Worm (Caenorhabditis elegans) whole organism, L4 larva: ENCODE measurements around the gene nhr-208.

ENCODE experiments used
- T20F7.1 ChIP-seq: fragments of 200-800 bp; sonication (Bioruptor generic); optimal IDR thresholded peaks from 2 replicates; lab custom pipeline; 2018; ENCODE audit warnings: mild to moderate bottlenecking, missing genetic modification characterization, missing compliant biosample characterization
- Y75B8A.6 ChIP-seq: fragments of 200-800 bp; sonication (Bioruptor generic); IDR thresholded peaks from 2 replicates; pipeline ENCODE4 v1.3.6; 2022; ENCODE audit warnings: missing genetic modification reagents, missing genetic modification characterization, missing compliant biosample characterization
- ZK337.2 ChIP-seq: fragments of 200-800 bp; sonication (Bioruptor generic); IDR thresholded peaks from 2 replicates; pipeline ENCODE4 v1.3.6; 2022; ENCODE audit warnings: missing genetic modification reagents, missing genetic modification characterization, missing compliant biosample characterization
- aha-1 ChIP-seq: fragments of 150-350 bp; peaks from one replicate; lab custom pipeline; 2014; ENCODE audit warnings: missing biosample characterization, missing genetic modification characterization
- attf-4 ChIP-seq: sonication (generic microtip); optimal IDR thresholded peaks from 3 replicates; lab custom pipeline; 2017; ENCODE audit warnings: missing biosample characterization, missing genetic modification characterization
- ceh-20 ChIP-seq: fragments of 200-800 bp; sonication (Bioruptor generic); IDR thresholded peaks from 2 replicates; pipeline ENCODE4 v1.3.6; 2022; ENCODE audit warnings: missing genetic modification reagents, missing genetic modification characterization, missing compliant biosample characterization
- cey-2 ChIP-seq: sonication (generic microtip); optimal IDR thresholded peaks from 3 replicates; lab custom pipeline; 2017; ENCODE audit warnings: missing genetic modification characterization, mild to moderate bottlenecking, missing compliant biosample characterization, antibody characterized with exemption, borderline replicate concordance; ENCODE audit not compliant: insufficient read depth
- daf-16 ChIP-seq, 3 experiments: sonication (generic microtip); optimal IDR thresholded peaks; 2 replicates each; lab custom pipeline; 2016 to 2017; ENCODE audit warnings: missing genetic modification characterization in 3 of 3, missing genetic modification reagents in 3 of 3, mild to moderate bottlenecking in 2 of 3, missing compliant biosample characterization in 2 of 3, missing biosample characterization in 1 of 3, moderate library complexity in 1 of 3
- daf-8 ChIP-seq: fragments of 200-800 bp; sonication (Bioruptor generic); IDR thresholded peaks from 2 replicates; pipeline ENCODE4 v1.3.6; 2022; ENCODE audit warnings: missing genetic modification characterization, missing compliant biosample characterization
- dmd-6 ChIP-seq: fragments of 200-800 bp; sonication (Bioruptor generic); IDR thresholded peaks from 2 replicates; pipeline ENCODE4 v1.3.6; 2022; ENCODE audit warnings: missing genetic modification reagents, missing genetic modification characterization, missing compliant biosample characterization
- dpl-1 ChIP-seq: fragments of 150-350 bp; optimal IDR thresholded peaks from 2 replicates; lab custom pipeline; 2014; ENCODE audit warnings: missing biosample characterization, missing genetic modification reagents, missing genetic modification characterization
- dve-1 ChIP-seq: sonication (generic microtip); optimal IDR thresholded peaks from 2 replicates; lab custom pipeline; 2017; ENCODE audit warnings: antibody characterized with exemption, mild to moderate bottlenecking, missing genetic modification characterization, missing compliant biosample characterization; ENCODE audit not compliant: insufficient read depth
- gei-8 ChIP-seq: fragments of 200-800 bp; sonication (Bioruptor generic); optimal IDR thresholded peaks from 2 replicates; lab custom pipeline; 2018; ENCODE audit warnings: mild to moderate bottlenecking, missing genetic modification characterization, missing compliant biosample characterization
- hif-1 ChIP-seq, 2 experiments: sonication (generic microtip); optimal IDR thresholded peaks; 2 replicates each; lab custom pipeline; 2016 to 2017; ENCODE audit warnings: missing compliant biosample characterization in 2 of 2, missing genetic modification characterization in 2 of 2, missing genetic modification reagents in 2 of 2, missing genotype in 2 of 2, mild to moderate bottlenecking in 1 of 2
- hlh-11 ChIP-seq: fragments of 200-800 bp; sonication (Bioruptor generic); optimal IDR thresholded peaks from 2 replicates; lab custom pipeline; 2018; ENCODE audit warnings: mild to moderate bottlenecking, missing genetic modification characterization, missing compliant biosample characterization
- hlh-30 ChIP-seq: sonication (generic microtip); optimal IDR thresholded peaks from 2 replicates; lab custom pipeline; 2017; ENCODE audit warnings: antibody characterized with exemption, mild to moderate bottlenecking, missing genetic modification characterization, missing compliant biosample characterization; ENCODE audit not compliant: insufficient read depth
- lin-1 ChIP-seq: fragments of 200-800 bp; sonication (Bioruptor generic); IDR thresholded peaks from 2 replicates; pipeline ENCODE4 v1.3.6; 2022; ENCODE audit warnings: missing genetic modification reagents, missing genetic modification characterization, missing compliant biosample characterization
- lin-29 ChIP-seq: fragments of 200-800 bp; sonication (Bioruptor generic); IDR thresholded peaks from 2 replicates; pipeline ENCODE4 v1.3.6; 2022; ENCODE audit warnings: missing genetic modification reagents, missing genetic modification characterization, missing compliant biosample characterization
- lin-38 ChIP-seq: fragments of 200-800 bp; sonication (Bioruptor generic); IDR thresholded peaks from 2 replicates; pipeline ENCODE4 v1.3.6; 2022; ENCODE audit warnings: missing genetic modification reagents, missing genetic modification characterization, missing compliant biosample characterization
- lin-39 ChIP-seq: fragments of 150-350 bp; optimal IDR thresholded peaks from 2 replicates; lab custom pipeline; 2014; ENCODE audit warnings: missing biosample characterization, missing genetic modification reagents, missing genetic modification characterization
- lsy-2 ChIP-seq, 2 experiments: fragments of 150-350 bp in 1 of 2; sonication (generic microtip) in 1 of 2; optimal IDR thresholded peaks; 2 replicates each; lab custom pipeline; 2014 to 2017; ENCODE audit warnings: missing biosample characterization in 2 of 2, missing genetic modification characterization in 2 of 2
- madf-5 ChIP-seq, 2 experiments: fragments of 200-800 bp; sonication (Bioruptor generic); IDR thresholded peaks; 2 replicates each; pipeline ENCODE4 v1.3.6; 2022; ENCODE audit warnings: missing compliant biosample characterization in 2 of 2, missing genetic modification characterization in 2 of 2
- mdl-1 ChIP-seq, 2 experiments: fragments of 150-350 bp in 1 of 2; sonication (generic microtip) in 1 of 2; optimal IDR thresholded peaks; 2 replicates each; lab custom pipeline; 2014 to 2017; ENCODE audit warnings: missing biosample characterization in 2 of 2, missing genetic modification characterization in 2 of 2
- mes-2 ChIP-seq: sonication (generic microtip); optimal IDR thresholded peaks from 2 replicates; lab custom pipeline; 2016; ENCODE audit warnings: missing genotype, mild to moderate bottlenecking, missing genetic modification characterization, missing compliant biosample characterization; ENCODE audit not compliant: poor library complexity, severe bottlenecking
- mxl-3 ChIP-seq: fragments of 200-800 bp; sonication (Bioruptor generic); optimal IDR thresholded peaks from 2 replicates; lab custom pipeline; 2018; ENCODE audit warnings: mild to moderate bottlenecking, missing genetic modification characterization, missing compliant biosample characterization
- nhr-11 ChIP-seq: fragments of 150-350 bp; optimal IDR thresholded peaks from 2 replicates; lab custom pipeline; 2014; ENCODE audit warnings: missing biosample characterization, missing genetic modification characterization
- nhr-111 ChIP-seq: fragments of 200-800 bp; sonication (Bioruptor generic); optimal IDR thresholded peaks from 2 replicates; lab custom pipeline; 2018; ENCODE audit warnings: mild to moderate bottlenecking, missing genetic modification characterization, missing compliant biosample characterization
- nhr-237 ChIP-seq: sonication (generic microtip); optimal IDR thresholded peaks from 2 replicates; lab custom pipeline; 2017; ENCODE audit warnings: missing biosample characterization, missing genetic modification characterization
- nhr-28 ChIP-seq: fragments of 150-350 bp; optimal IDR thresholded peaks from 2 replicates; lab custom pipeline; 2014; ENCODE audit warnings: missing biosample characterization, missing genetic modification characterization
- nhr-41 ChIP-seq: fragments of 200-800 bp; sonication (Bioruptor generic); IDR thresholded peaks from 2 replicates; pipeline ENCODE4 v1.3.6; 2022; ENCODE audit warnings: missing genetic modification reagents, missing genetic modification characterization, missing compliant biosample characterization
- nhr-42 ChIP-seq: fragments of 200-800 bp; sonication (Bioruptor generic); IDR thresholded peaks from 2 replicates; pipeline ENCODE4 v1.3.6; 2022; ENCODE audit warnings: missing genetic modification characterization, missing compliant biosample characterization
- nhr-48 ChIP-seq: sonication (generic microtip); optimal IDR thresholded peaks from 2 replicates; lab custom pipeline; 2016; ENCODE audit warnings: mild to moderate bottlenecking, missing genetic modification characterization, missing compliant biosample characterization
- nhr-6 ChIP-seq: fragments of 150-350 bp; optimal IDR thresholded peaks from 2 replicates; lab custom pipeline; 2014; ENCODE audit warnings: missing biosample characterization, missing genetic modification characterization
- nhr-76 ChIP-seq: fragments of 150-350 bp; optimal IDR thresholded peaks from 2 replicates; lab custom pipeline; 2014; ENCODE audit warnings: missing biosample characterization, missing genetic modification characterization
- nhr-77 ChIP-seq: fragments of 150-350 bp; optimal IDR thresholded peaks from 2 replicates; lab custom pipeline; 2014; ENCODE audit warnings: missing biosample characterization, missing genetic modification characterization
- pqm-1 ChIP-seq: sonication (generic microtip); optimal IDR thresholded peaks from 2 replicates; lab custom pipeline; 2017; ENCODE audit warnings: missing biosample characterization, missing genetic modification characterization
- sdz-12 ChIP-seq: fragments of 200-800 bp; sonication (Bioruptor generic); optimal IDR thresholded peaks from 2 replicates; lab custom pipeline; 2018; ENCODE audit warnings: mild to moderate bottlenecking, missing genetic modification characterization, missing compliant biosample characterization
- snpc-4 ChIP-seq: fragments of 150-350 bp; optimal IDR thresholded peaks from 2 replicates; lab custom pipeline; 2014; ENCODE audit warnings: missing biosample characterization, missing genetic modification characterization
- spr-1 ChIP-seq: sonication (generic microtip); optimal IDR thresholded peaks from 2 replicates; lab custom pipeline; 2016; ENCODE audit warnings: mild to moderate bottlenecking, missing genetic modification characterization, missing compliant biosample characterization
- tra-1 ChIP-seq: fragments of 200-800 bp; sonication (Bioruptor generic); IDR thresholded peaks from 2 replicates; pipeline ENCODE4 v1.3.6; 2022; ENCODE audit warnings: missing genetic modification reagents, missing genetic modification characterization, missing compliant biosample characterization
- unc-39 ChIP-seq: sonication (generic microtip); optimal IDR thresholded peaks from 2 replicates; lab custom pipeline; 2017; ENCODE audit warnings: missing biosample characterization, missing genetic modification characterization
- zip-11 ChIP-seq: fragments of 200-800 bp; sonication (Bioruptor generic); IDR thresholded peaks from 2 replicates; pipeline ENCODE4 v1.3.6; 2022; ENCODE audit warnings: missing genetic modification characterization, missing compliant biosample characterization

nhr-208 gene

ce11 chrV:12103920-12104319 lies 9.8 kb downstream of the nhr-208 start, which contains the start of gene nhr-153:
TSS of gene nhr-153 (plus strand) at chrV:12104220.
- TF ChIP-seq nhr-28 (tag; lab: Kevin White, UChicago) (peak; percentile 19), attf-4 (no peak), aha-1 (tag; lab: Kevin White, UChicago) (peak; percentile 67)

ce11 chrV:12106841-12107240 lies 12.7 kb downstream of the nhr-208 start, which contains the start of gene nhr-136:
TSS of gene nhr-136 (plus strand) at chrV:12107141.
- no peak for TF ChIP-seq ZK337.2
- no peak for TF ChIP-seq lin-29 (GFP tag; lab: Robert Waterston, UW)
- peak; percentile 42 for TF ChIP-seq nhr-28 (tag; lab: Kevin White, UChicago)
- no peak for TF ChIP-seq daf-16 (GFP tag; optimal IDR thresholded peaks at IDR 0.05; lab: Kevin White, UChicago)
- peak; percentile 5 for TF ChIP-seq daf-16 (tag; optimal IDR thresholded peaks at IDR 0.05; lab: Kevin White, UChicago)
- TF ChIP-seq lin-1: no peak
- peak; percentile 39 for TF ChIP-seq mxl-3
- peak; percentile 26 for TF ChIP-seq dve-1 (tag; lab: Kevin White, UChicago)

ce11 chrV:12111452-12111851 lies 17.3 kb downstream of the nhr-208 start, which contains the start of gene lhpp-1:
TSS of gene lhpp-1 (minus strand) at chrV:12111805.
- TF ChIP-seq dpl-1 (GFP tag; lab: Kevin White, UChicago) (peak; percentile 11), aha-1 (tag; lab: Kevin White, UChicago) (peak; percentile 23), nhr-28 (tag; lab: Kevin White, UChicago) (peak; percentile 46), nhr-6 (tag; lab: Kevin White, UChicago) (peak; percentile 53), gei-8 (no peak), hlh-30 (tag; lab: Kevin White, UChicago) (peak; percentile 56), mes-2 (tag; lab: Kevin White, UChicago) (peak; percentile 19), lin-38 (GFP tag; lab: Robert Waterston, UW) (no peak)

- no peak for TF ChIP-seq dve-1 (tag; lab: Kevin White, UChicago)
- TF ChIP-seq cey-2 (tag; lab: Kevin White, UChicago): no peak
- no peak for TF ChIP-seq nhr-76
- TF ChIP-seq lin-29 (GFP tag; lab: Robert Waterston, UW): no peak
- no peak for TF ChIP-seq daf-16 (GFP tag; optimal IDR thresholded peaks at IDR 0.05; lab: Kevin White, UChicago)
- TF ChIP-seq daf-16 (tag; optimal IDR thresholded peaks at IDR 0.05; lab: Kevin White, UChicago): no peak
- TF ChIP-seq zip-11 (GFP tag; lab: Robert Waterston, UW): no peak
- TF ChIP-seq spr-1 (tag; lab: Kevin White, UChicago): no peak
- peak in 1 of 2 experiments; percentile 13 for TF ChIP-seq mdl-1 (tag; optimal IDR thresholded peaks at IDR 0.05; lab: Kevin White, UChicago)
- TF ChIP-seq hif-1 (tag; optimal IDR thresholded peaks at IDR 0.05; lab: Kevin White, UChicago): no peak
- no peak for TF ChIP-seq lin-38 (GFP tag; lab: Robert Waterston, UW)
- no peak for TF ChIP-seq nhr-41 (GFP tag; lab: Robert Waterston, UW)
- TF ChIP-seq sdz-12: no peak
- no peak for TF ChIP-seq madf-5 (GFP tag; IDR thresholded peaks at IDR 0.05; lab: Robert Waterston, UW)
- no peak for TF ChIP-seq nhr-111 (GFP tag; lab: Kevin White, UChicago)
- no peak for TF ChIP-seq T20F7.1
- TF ChIP-seq lsy-2 (tag; optimal IDR thresholded peaks at IDR 0.05; lab: Kevin White, UChicago): no peak
- TF ChIP-seq daf-8 (GFP tag; lab: Robert Waterston, UW): no peak
- TF ChIP-seq attf-4: no peak
- no peak for TF ChIP-seq tra-1 (GFP tag; lab: Robert Waterston, UW)
- peak; percentile 91 for TF ChIP-seq nhr-28 (tag; lab: Kevin White, UChicago)
- TF ChIP-seq nhr-11: no peak
- TF ChIP-seq hlh-30 (tag; lab: Kevin White, UChicago): no peak
- TF ChIP-seq mes-2 (tag; lab: Kevin White, UChicago): no peak
- no peak for TF ChIP-seq ceh-20
- TF ChIP-seq nhr-77 (tag; lab: Kevin White, UChicago): peak; percentile 3
- peak; percentile 85 for TF ChIP-seq pqm-1 (tag; lab: Kevin White, UChicago)
- peak; percentile 54 for TF ChIP-seq dmd-6 (GFP tag; lab: Robert Waterston, UW)
- TF ChIP-seq mxl-3: peak; percentile 66
- no peak for TF ChIP-seq Y75B8A.6
- TF ChIP-seq nhr-42 (GFP tag; lab: Robert Waterston, UW): no peak
- no peak for TF ChIP-seq nhr-48 (tag; lab: Kevin White, UChicago)
- TF ChIP-seq snpc-4: no peak
- TF ChIP-seq nhr-237 (tag; lab: Kevin White, UChicago): no peak
- no peak for TF ChIP-seq unc-39 (tag; lab: Kevin White, UChicago)
- no peak for TF ChIP-seq lin-39 (tag; lab: Kevin White, UChicago)
- no peak for TF ChIP-seq hlh-11 (tag; lab: Kevin White, UChicago)
Observed at ce11 chrV:12113726-12114125, 19.6 kb downstream of the nhr-208 start.
